Worm (Caenorhabditis elegans) whole organism, L2 larva: ENCODE results near the gene shk-1.

Source experiments
- C34F6.9 ChIP-seq: fragments of 150-350 bp; optimal IDR thresholded peaks from 2 replicates; lab custom pipeline; 2014; ENCODE audit warnings: missing biosample characterization, missing genetic modification characterization
- F13H6.1 ChIP-seq: sonication (generic microtip); optimal IDR thresholded peaks from 2 replicates; lab custom pipeline; 2016; ENCODE audit warnings: missing genetic modification characterization, missing compliant biosample characterization
- R02D3.7 ChIP-seq: fragments of 150-350 bp; optimal IDR thresholded peaks from 2 replicates; lab custom pipeline; 2014; ENCODE audit warnings: missing biosample characterization, missing genetic modification characterization
- Y55F3AM.14 ChIP-seq: fragments of 200-800 bp; sonication (Bioruptor generic); optimal IDR thresholded peaks from 2 replicates; lab custom pipeline; 2018; ENCODE audit warnings: mild to moderate bottlenecking, missing genetic modification characterization, missing compliant biosample characterization
- ZK546.5 ChIP-seq: sonication (generic microtip); optimal IDR thresholded peaks from 2 replicates; lab custom pipeline; 2017; ENCODE audit warnings: missing biosample characterization, missing genetic modification characterization
- blmp-1 ChIP-seq: sonication (generic microtip); optimal IDR thresholded peaks from 2 replicates; lab custom pipeline; 2017; ENCODE audit warnings: missing genetic modification characterization, mild to moderate bottlenecking, missing compliant biosample characterization, antibody characterized with exemption, moderate library complexity; ENCODE audit not compliant: insufficient read depth
- ceh-16 ChIP-seq: fragments of 150-350 bp; optimal IDR thresholded peaks from 2 replicates; lab custom pipeline; 2014; ENCODE audit warnings: missing biosample characterization, missing genetic modification characterization
- ceh-82 ChIP-seq: fragments of 150-350 bp; optimal IDR thresholded peaks from 2 replicates; lab custom pipeline; 2014; ENCODE audit warnings: missing biosample characterization, missing genetic modification characterization
- crh-2 ChIP-seq: sonication (generic microtip); optimal IDR thresholded peaks from 2 replicates; lab custom pipeline; 2017; ENCODE audit warnings: missing biosample characterization, missing genetic modification characterization
- dmd-4 ChIP-seq: sonication (generic microtip); optimal IDR thresholded peaks from 2 replicates; lab custom pipeline; 2017; ENCODE audit warnings: missing biosample characterization, missing genetic modification characterization
- egl-27 ChIP-seq: sonication (generic microtip); optimal IDR thresholded peaks from 3 replicates; lab custom pipeline; 2017; ENCODE audit warnings: missing biosample characterization, missing genetic modification reagents, missing genetic modification characterization
- elt-1 ChIP-seq: fragments of 150-350 bp; optimal IDR thresholded peaks from 2 replicates; lab custom pipeline; 2014; ENCODE audit warnings: missing biosample characterization, missing genetic modification characterization
- elt-3 ChIP-seq: sonication (generic microtip); optimal IDR thresholded peaks from 2 replicates; lab custom pipeline; 2017; ENCODE audit warnings: missing biosample characterization, missing genetic modification characterization
- fos-1 ChIP-seq: fragments of 150-350 bp; optimal IDR thresholded peaks from 2 replicates; lab custom pipeline; 2014; ENCODE audit warnings: missing biosample characterization, missing genetic modification characterization
- gmeb-1 ChIP-seq: fragments of 150-350 bp; optimal IDR thresholded peaks from 2 replicates; lab custom pipeline; 2014; ENCODE audit warnings: missing biosample characterization, missing genetic modification characterization
- lin-11 ChIP-seq: fragments of 150-350 bp; sonication (generic microtip); optimal IDR thresholded peaks from 2 replicates; lab custom pipeline; 2014; ENCODE audit warnings: missing biosample characterization, missing genetic modification characterization, inconsistent platforms, mixed read lengths
- lin-39 ChIP-seq: fragments of 150-350 bp; optimal IDR thresholded peaks from 2 replicates; lab custom pipeline; 2014; ENCODE audit warnings: missing biosample characterization, missing genetic modification reagents, missing genetic modification characterization
- lsy-2 ChIP-seq, 2 experiments: fragments of 150-350 bp in 1 of 2; sonication (generic microtip) in 1 of 2; optimal IDR thresholded peaks; 2 replicates each; lab custom pipeline; 2014 to 2017; ENCODE audit warnings: missing biosample characterization in 2 of 2, missing genetic modification characterization in 2 of 2
- mab-5 ChIP-seq: fragments of 150-350 bp; optimal IDR thresholded peaks from 2 replicates; lab custom pipeline; 2014; ENCODE audit warnings: missing biosample characterization, missing genetic modification characterization
- mdl-1 ChIP-seq, 2 experiments: fragments of 150-350 bp in 1 of 2; sonication (generic microtip) in 1 of 2; optimal IDR thresholded peaks; 2 replicates each; lab custom pipeline; 2017; ENCODE audit warnings: missing biosample characterization in 2 of 2, missing genetic modification characterization in 2 of 2
- nhr-11 ChIP-seq: fragments of 150-350 bp; optimal IDR thresholded peaks from 2 replicates; lab custom pipeline; 2014; ENCODE audit warnings: missing biosample characterization, missing genetic modification characterization
- nhr-12 ChIP-seq: fragments of 150-350 bp; optimal IDR thresholded peaks from 2 replicates; lab custom pipeline; 2014; ENCODE audit warnings: missing biosample characterization, missing genetic modification characterization
- nhr-129 ChIP-seq: fragments of 150-350 bp; optimal IDR thresholded peaks from 2 replicates; lab custom pipeline; 2014; ENCODE audit warnings: missing biosample characterization, missing genetic modification characterization
- nhr-21 ChIP-seq: fragments of 150-350 bp; optimal IDR thresholded peaks from 2 replicates; lab custom pipeline; 2014; ENCODE audit warnings: missing biosample characterization, missing genetic modification characterization
- nhr-237 ChIP-seq: fragments of 150-350 bp; optimal IDR thresholded peaks from 2 replicates; lab custom pipeline; 2014; ENCODE audit warnings: missing biosample characterization, missing genetic modification characterization
- nhr-25 ChIP-seq: fragments of 150-350 bp; sonication (generic microtip); optimal IDR thresholded peaks from 3 replicates; lab custom pipeline; 2014; ENCODE audit warnings: missing biosample characterization, missing genetic modification characterization
- nhr-6 ChIP-seq: fragments of 150-350 bp; optimal IDR thresholded peaks from 2 replicates; lab custom pipeline; 2014; ENCODE audit warnings: missing biosample characterization, missing genetic modification characterization
- nhr-77 ChIP-seq: fragments of 150-350 bp; optimal IDR thresholded peaks from 2 replicates; lab custom pipeline; 2014; ENCODE audit warnings: missing biosample characterization, missing genetic modification characterization
- peb-1 ChIP-seq: fragments of 150-350 bp; optimal IDR thresholded peaks from 2 replicates; lab custom pipeline; 2014; ENCODE audit warnings: missing biosample characterization, missing genetic modification characterization
- sem-4 ChIP-seq: fragments of 150-350 bp; optimal IDR thresholded peaks from 2 replicates; lab custom pipeline; 2014; ENCODE audit warnings: missing biosample characterization, missing genetic modification reagents, missing genetic modification characterization
- skn-1 ChIP-seq: sonication (generic microtip); optimal IDR thresholded peaks from 2 replicates; lab custom pipeline; 2017; ENCODE audit warnings: missing biosample characterization, missing genetic modification characterization
- sma-3 ChIP-seq: sonication (generic microtip); optimal IDR thresholded peaks from 2 replicates; lab custom pipeline; 2016; ENCODE audit warnings: missing genetic modification reagents, missing genetic modification characterization, missing compliant biosample characterization
- sma-9 ChIP-seq, 2 experiments: fragments of 150-350 bp in 1 of 2; sonication (generic microtip) in 1 of 2; optimal IDR thresholded peaks; 2 replicates each; lab custom pipeline; 2014 to 2016; ENCODE audit warnings: missing genetic modification characterization in 2 of 2, mild to moderate bottlenecking in 1 of 2, missing biosample characterization in 1 of 2, missing compliant biosample characterization in 1 of 2, missing genetic modification reagents in 1 of 2, moderate library complexity in 1 of 2
- snpc-4 ChIP-seq: fragments of 150-350 bp; optimal IDR thresholded peaks from 2 replicates; lab custom pipeline; 2014; ENCODE audit warnings: missing biosample characterization, missing genetic modification characterization
- unc-39 ChIP-seq: fragments of 150-350 bp; optimal IDR thresholded peaks from 2 replicates; lab custom pipeline; 2014; ENCODE audit warnings: missing biosample characterization, missing genetic modification characterization
- unc-55 ChIP-seq: fragments of 150-350 bp; sonication (generic microtip); optimal IDR thresholded peaks from 3 replicates; lab custom pipeline; 2014; ENCODE audit warnings: missing biosample characterization, missing genetic modification reagents, missing genetic modification characterization
- unc-62 ChIP-seq: fragments of 150-350 bp; optimal IDR thresholded peaks from 2 replicates; lab custom pipeline; 2014; ENCODE audit warnings: missing biosample characterization, missing genetic modification reagents, missing genetic modification characterization
- zag-1 ChIP-seq: fragments of 150-350 bp; optimal IDR thresholded peaks from 2 replicates; lab custom pipeline; 2014; ENCODE audit warnings: missing biosample characterization, missing genetic modification characterization
- ztf-1 ChIP-seq: fragments of 200-800 bp; sonication (Bioruptor generic); conservative IDR thresholded peaks from 2 replicates; pipeline ENCODE4 v1.3.6; 2022; ENCODE audit warnings: missing genetic modification characterization, missing compliant biosample characterization
- ztf-11 ChIP-seq: sonication (generic microtip); optimal IDR thresholded peaks from 2 replicates; lab custom pipeline; 2017; ENCODE audit warnings: missing biosample characterization, missing genetic modification characterization
- ztf-4 ChIP-seq: fragments of 150-350 bp; optimal IDR thresholded peaks from 2 replicates; lab custom pipeline; 2014; ENCODE audit warnings: missing biosample characterization, missing genetic modification characterization

The shk-1 gene

DNA sequence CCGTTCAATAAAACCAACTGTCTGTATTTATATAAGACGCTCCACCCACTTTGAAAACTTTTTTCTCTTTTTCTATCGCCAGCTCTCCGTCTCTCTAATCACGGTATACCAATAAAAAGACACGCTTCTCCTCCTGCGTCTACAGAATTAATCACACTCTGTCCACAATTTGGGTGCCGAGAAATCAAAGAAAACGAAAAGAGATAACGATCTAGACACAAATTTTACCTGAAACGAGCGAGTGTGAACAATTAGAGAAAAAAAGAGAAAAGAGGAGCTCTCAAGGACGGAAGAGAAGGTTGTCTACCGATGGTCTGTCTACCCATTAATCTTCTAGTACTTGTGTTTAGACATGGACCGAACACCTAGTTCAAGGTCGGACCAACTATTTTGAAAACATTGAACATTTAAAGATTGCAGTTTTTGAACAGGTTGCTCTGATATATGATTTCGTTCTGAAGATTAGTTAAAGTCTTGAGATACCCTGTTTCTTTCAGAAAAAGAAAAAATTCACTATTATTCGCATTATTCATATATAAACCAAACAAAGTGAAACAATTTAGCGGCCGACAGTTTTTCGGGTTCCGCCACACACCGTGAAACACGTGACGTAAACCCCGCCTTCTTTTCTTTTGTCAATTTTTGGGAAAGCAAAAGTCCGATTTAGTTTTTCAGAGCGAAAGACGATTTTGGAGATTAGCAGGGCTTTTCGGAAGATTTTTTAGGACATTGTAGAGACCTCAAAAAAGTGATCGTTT lies 29.5 kb downstream of the shk-1 start, which contains the start of gene cyp-13A2:
TSS of gene cyp-13A2 (minus strand) at position 235 of the 758 bp plus-strand sequence.
- TF ChIP-seq dmd-4 (tag; lab: Kevin White, UChicago) (no peak), C34F6.9 (tag; lab: Kevin White, UChicago) (peak; percentile 25), ZK546.5 (no peak), peb-1 (tag; lab: Kevin White, UChicago) (no peak), blmp-1 (tag; lab: Kevin White, UChicago) (peak; percentile 86), lin-11 (tag; lab: Kevin White, UChicago) (no peak), ztf-4 (tag; lab: Kevin White, UChicago) (no peak), egl-27 (peak; percentile 83), nhr-21 (peak; percentile 67), mdl-1 (tag; optimal IDR thresholded peaks at IDR 0.05; lab: Kevin White, UChicago) (peak in 1 of 2 experiments; percentile 68), skn-1 (tag; lab: Kevin White, UChicago) (no peak), lin-39 (no peak), elt-1 (tag; lab: Kevin White, UChicago) (peak; percentile 35), unc-55 (GFP tag; lab: Kevin White, UChicago) (peak; percentile 45), crh-2 (tag; lab: Kevin White, UChicago) (peak; percentile 73), ztf-1 (no peak), nhr-77 (no peak), ceh-16 (peak; percentile 88), unc-39 (tag; lab: Kevin White, UChicago) (no peak), sem-4 (tag; lab: Kevin White, UChicago) (peak; percentile 47), sma-3 (GFP tag; lab: Kevin White, UChicago) (peak; percentile 73), lsy-2 (tag; optimal IDR thresholded peaks at IDR 0.05; lab: Kevin White, UChicago) (peak in 1 of 2 experiments; percentile 52), nhr-12 (tag; lab: Kevin White, UChicago) (no peak), fos-1 (tag; lab: Kevin White, UChicago) (peak; percentile 89), sma-9 (GFP tag; optimal IDR thresholded peaks at IDR 0.05; lab: Kevin White, UChicago) (peak; percentile 92), sma-9 (tag; optimal IDR thresholded peaks at IDR 0.05; lab: Kevin White, UChicago) (no peak), nhr-11 (tag; lab: Kevin White, UChicago) (no peak), F13H6.1 (tag; lab: Kevin White, UChicago) (peak; percentile 80), nhr-6 (tag; lab: Kevin White, UChicago) (peak; percentile 20), nhr-25 (peak; percentile 85), unc-62 (no peak), R02D3.7 (tag; lab: Kevin White, UChicago) (no peak), gmeb-1 (peak; percentile 11), mab-5 (tag; lab: Kevin White, UChicago) (no peak), elt-3 (tag; lab: Kevin White, UChicago) (no peak), nhr-129 (peak; percentile 48), ceh-82 (no peak), zag-1 (tag; lab: Kevin White, UChicago) (no peak), Y55F3AM.14 (no peak), snpc-4 (peak; percentile 95), nhr-237 (no peak)

DNA sequence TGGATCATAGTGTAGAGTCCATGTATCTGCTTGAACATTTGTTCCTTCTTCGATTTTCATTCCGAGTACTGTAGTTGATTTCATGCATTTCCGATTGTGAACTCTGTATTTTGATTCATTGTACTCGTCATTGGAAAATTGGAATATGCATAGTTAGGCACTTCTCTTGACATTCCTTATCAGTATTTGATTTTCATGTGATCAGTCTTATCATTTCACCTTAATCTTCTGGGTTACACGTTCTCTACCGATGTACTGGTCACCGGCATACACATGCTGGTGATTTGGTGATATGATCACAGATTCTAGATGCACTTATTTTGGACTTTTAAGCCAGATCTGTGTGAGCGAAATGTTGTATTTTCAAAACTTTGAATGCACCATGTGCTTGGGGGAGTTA lies 33.2 kb downstream of the shk-1 start:
- no peak for TF ChIP-seq snpc-4
- TF ChIP-seq F13H6.1 (tag; lab: Kevin White, UChicago): peak; percentile 73
- TF ChIP-seq mdl-1 (tag; optimal IDR thresholded peaks at IDR 0.05; lab: Kevin White, UChicago): peak in 1 of 2 experiments; percentile 43
- no peak for TF ChIP-seq ceh-82
- TF ChIP-seq ztf-11 (tag; lab: Kevin White, UChicago): no peak
- peak; percentile 16 for TF ChIP-seq nhr-129
- TF ChIP-seq sma-3 (GFP tag; lab: Kevin White, UChicago): peak; percentile 44
- peak; percentile 41 for TF ChIP-seq nhr-21
- peak; percentile 94 for TF ChIP-seq sma-9 (GFP tag; optimal IDR thresholded peaks at IDR 0.05; lab: Kevin White, UChicago)
- TF ChIP-seq sma-9 (tag; optimal IDR thresholded peaks at IDR 0.05; lab: Kevin White, UChicago): no peak
- TF ChIP-seq lsy-2 (tag; optimal IDR thresholded peaks at IDR 0.05; lab: Kevin White, UChicago): peak in 1 of 2 experiments; percentile 21
- TF ChIP-seq R02D3.7 (tag; lab: Kevin White, UChicago): no peak
- peak; percentile 70 for TF ChIP-seq crh-2 (tag; lab: Kevin White, UChicago)
- TF ChIP-seq fos-1 (tag; lab: Kevin White, UChicago): peak; percentile 97
- peak; percentile 48 for TF ChIP-seq gmeb-1
